Fruit fly (Drosophila melanogaster) whole organism, embryonic: ENCODE measurements around the gene CG1840.

Experiments
- ATbp ChIP-seq: fragments of 200-800 bp; sonication (Bioruptor generic); optimal IDR thresholded peaks from 2 replicates; lab custom pipeline; 2017; ENCODE audit warnings: missing biosample characterization, mild to moderate bottlenecking, missing genetic modification characterization, missing genetic modification reagents
- Atf3 ChIP-seq: fragments of 200-800 bp; sonication (Bioruptor generic); optimal IDR thresholded peaks from 3 replicates; lab custom pipeline; 2016; ENCODE audit warnings: missing biosample characterization, missing genetic modification characterization
- CG10321 ChIP-seq: fragments of 200-800 bp; sonication (Bioruptor generic); IDR thresholded peaks from 2 replicates; pipeline ENCODE4 v1.3.6; 2022; ENCODE audit warnings: missing biosample characterization, missing genetic modification characterization
- CG10366 ChIP-seq: fragments of 200-800 bp; sonication (Bioruptor generic); IDR thresholded peaks from 2 replicates; pipeline ENCODE4 v1.3.6; 2022; ENCODE audit warnings: missing biosample characterization, missing genetic modification characterization
- CG10431 ChIP-seq: fragments of 200-800 bp; sonication (Bioruptor generic); optimal IDR thresholded peaks from 3 replicates; lab custom pipeline; 2018; ENCODE audit warnings: missing biosample characterization, mild to moderate bottlenecking, missing genetic modification characterization
- CG10979 ChIP-seq: fragments of 200-800 bp; sonication (Bioruptor generic); optimal IDR thresholded peaks from 2 replicates; lab custom pipeline; 2018; ENCODE audit warnings: missing biosample characterization, mild to moderate bottlenecking, missing genetic modification characterization, moderate library complexity
- CG11504 ChIP-seq: fragments of 200-800 bp; sonication (Bioruptor generic); optimal IDR thresholded peaks from 3 replicates; lab custom pipeline; 2019; ENCODE audit warnings: missing biosample characterization, mild to moderate bottlenecking, missing genetic modification characterization, moderate library complexity
- CG11695 ChIP-seq: fragments of 200-800 bp; sonication (Bioruptor generic); IDR thresholded peaks from 3 replicates; pipeline ENCODE4 v1.3.6; 2022; ENCODE audit warnings: missing biosample characterization, missing genetic modification characterization
- CG14710 ChIP-seq: fragments of 200-800 bp; sonication (Bioruptor generic); optimal IDR thresholded peaks from 3 replicates; lab custom pipeline; 2019; ENCODE audit warnings: missing biosample characterization, mild to moderate bottlenecking, missing genetic modification characterization, moderate library complexity
- CG15073 ChIP-seq: fragments of 200-800 bp; sonication (Bioruptor generic); optimal IDR thresholded peaks from 2 replicates; lab custom pipeline; 2016; ENCODE audit warnings: missing biosample characterization, missing genetic modification characterization
- CG15479 ChIP-seq: fragments of 200-800 bp; sonication (Bioruptor generic); optimal IDR thresholded peaks from 3 replicates; lab custom pipeline; 2019; ENCODE audit warnings: missing biosample characterization, mild to moderate bottlenecking, missing genetic modification characterization, moderate library complexity
- CG16863 ChIP-seq: fragments of 200-800 bp; sonication (Bioruptor generic); optimal IDR thresholded peaks from 3 replicates; lab custom pipeline; 2016; ENCODE audit warnings: missing biosample characterization, missing genetic modification characterization
- CG17359 ChIP-seq: fragments of 200-800 bp; sonication (Bioruptor generic); optimal IDR thresholded peaks from 3 replicates; lab custom pipeline; 2018; ENCODE audit warnings: missing biosample characterization, mild to moderate bottlenecking, missing genetic modification characterization, moderate library complexity
- CG17361 ChIP-seq: fragments of 200-800 bp; sonication (Bioruptor generic); IDR thresholded peaks from 3 replicates; pipeline ENCODE4 v1.3.6; 2022; ENCODE audit warnings: missing biosample characterization, missing genetic modification characterization
- CG17829 ChIP-seq: fragments of 200-800 bp; optimal IDR thresholded peaks from 2 replicates; lab custom pipeline; 2019; ENCODE audit warnings: missing biosample characterization, mild to moderate bottlenecking, missing genetic modification characterization, moderate library complexity
- CG2116 ChIP-seq: fragments of 200-800 bp; sonication (Bioruptor generic); optimal IDR thresholded peaks from 3 replicates; lab custom pipeline; 2018; ENCODE audit warnings: missing biosample characterization, mild to moderate bottlenecking, missing genetic modification characterization
- CG2120 ChIP-seq: fragments of 200-800 bp; sonication (Bioruptor generic); optimal IDR thresholded peaks from 3 replicates; lab custom pipeline; 2016; ENCODE audit warnings: missing biosample characterization, missing genetic modification characterization
- CG4617 ChIP-seq: fragments of 200-800 bp; sonication (Bioruptor generic); optimal IDR thresholded peaks from 3 replicates; lab custom pipeline; 2016; ENCODE audit warnings: missing biosample characterization, missing genetic modification characterization, borderline replicate concordance
- CG4730 ChIP-seq: fragments of 200-800 bp; sonication (Bioruptor generic); IDR thresholded peaks from 2 replicates; pipeline ENCODE4 v1.3.6; 2022; ENCODE audit warnings: missing biosample characterization, missing genetic modification characterization
- CG7372 ChIP-seq: fragments of 200-800 bp; sonication (Bioruptor generic); IDR thresholded peaks from 2 replicates; pipeline ENCODE4 v1.3.6; 2022; ENCODE audit warnings: missing biosample characterization, missing genetic modification characterization
- CG7556 ChIP-seq: fragments of 200-800 bp; sonication (Bioruptor generic); optimal IDR thresholded peaks from 2 replicates; lab custom pipeline; 2017; ENCODE audit warnings: missing biosample characterization, mild to moderate bottlenecking, missing genetic modification characterization
- CG7745 ChIP-seq: fragments of 200-800 bp; sonication (Bioruptor generic); optimal IDR thresholded peaks from 2 replicates; lab custom pipeline; 2018; ENCODE audit warnings: missing biosample characterization, mild to moderate bottlenecking, missing genetic modification characterization, moderate library complexity
- CHES-1-like ChIP-seq: fragments of 200-800 bp; sonication (Bioruptor generic); optimal IDR thresholded peaks from 2 replicates; lab custom pipeline; 2016; ENCODE audit warnings: missing biosample characterization, missing genetic modification characterization
- CoRest ChIP-seq: fragments of 200-800 bp; sonication (Bioruptor generic); optimal IDR thresholded peaks from 3 replicates; lab custom pipeline; 2018; ENCODE audit warnings: missing biosample characterization, mild to moderate bottlenecking, missing genetic modification characterization, moderate library complexity
- D19B ChIP-seq: fragments of 200-800 bp; sonication (Bioruptor generic); optimal IDR thresholded peaks from 2 replicates; lab custom pipeline; 2017; ENCODE audit warnings: missing biosample characterization, mild to moderate bottlenecking, missing genetic modification characterization
- Dref ChIP-seq: fragments of 200-800 bp; sonication (Bioruptor generic); IDR thresholded peaks from 2 replicates; pipeline ENCODE4 v1.3.6; 2022; ENCODE audit warnings: missing biosample characterization, missing genetic modification characterization
- HHEX ChIP-seq: fragments of 200-800 bp; sonication (Bioruptor generic); optimal IDR thresholded peaks from 3 replicates; lab custom pipeline; 2017; ENCODE audit warnings: missing biosample characterization, mild to moderate bottlenecking, missing genetic modification characterization, missing genetic modification reagents
- Hr3 ChIP-seq: fragments of 200-800 bp; sonication (Bioruptor generic); optimal IDR thresholded peaks from 3 replicates; lab custom pipeline; 2016; ENCODE audit warnings: missing biosample characterization, missing genetic modification characterization
- Hr51 ChIP-seq, 2 experiments: fragments of 200-800 bp; sonication (Bioruptor generic); optimal IDR thresholded peaks; 2 replicates in 1 of 2; 3 replicates in 1 of 2; lab custom pipeline; 2016 to 2018; ENCODE audit warnings: missing biosample characterization in 2 of 2, missing genetic modification characterization in 2 of 2, mild to moderate bottlenecking in 1 of 2, moderate library complexity in 1 of 2
- NC2β ChIP-seq: fragments of 200-800 bp; sonication (Bioruptor generic); optimal IDR thresholded peaks from 2 replicates; lab custom pipeline; 2016; ENCODE audit warnings: missing biosample characterization, missing genetic modification characterization
- br ChIP-seq: fragments of >200 bp; optimal IDR thresholded peaks from 2 replicates; lab custom pipeline; 2017
- cad ChIP-seq: fragments of >200 bp; optimal IDR thresholded peaks from 2 replicates; lab custom pipeline; 2017; ENCODE audit warnings: missing biosample characterization, missing genetic modification characterization
- chinmo ChIP-seq: fragments of 200-800 bp; sonication (Bioruptor generic); IDR thresholded peaks from 4 replicates; pipeline ENCODE4 v1.3.6; 2022; ENCODE audit warnings: missing biosample characterization, missing genetic modification characterization; ENCODE audit not compliant: partially characterized antibody
- en ChIP-seq: fragments of 200-800 bp; sonication (Bioruptor generic); optimal IDR thresholded peaks from 2 replicates; lab custom pipeline; 2016; ENCODE audit warnings: missing biosample characterization, missing genetic modification characterization
- gem ChIP-seq: fragments of 200-800 bp; sonication (Bioruptor generic); optimal IDR thresholded peaks from 2 replicates; lab custom pipeline; 2019; ENCODE audit warnings: missing biosample characterization, mild to moderate bottlenecking, missing genetic modification characterization, moderate library complexity
- hkb ChIP-seq, 2 experiments: fragments of 200-800 bp in 1 of 2; fragments of >200 bp in 1 of 2; sonication (Bioruptor generic) in 1 of 2; IDR thresholded peaks in 1 of 2; optimal IDR thresholded peaks in 1 of 2; 2 replicates each; pipeline versions ENCODE4 v1.3.6 to Lab custom; 2017 to 2022; ENCODE audit warnings: missing biosample characterization in 1 of 2, missing genetic modification characterization in 1 of 2
- insv ChIP-seq, 2 experiments: fragments of 200-800 bp; sonication (Bioruptor generic); optimal IDR thresholded peaks; 3 replicates each; lab custom pipeline; 2016 to 2018; ENCODE audit warnings: missing biosample characterization in 2 of 2, missing genetic modification characterization in 2 of 2
- ken ChIP-seq: fragments of 200-800 bp; sonication (Bioruptor generic); IDR thresholded peaks from 3 replicates; pipeline ENCODE4 v1.3.6; 2022; ENCODE audit warnings: missing biosample characterization, missing genetic modification characterization
- luna ChIP-seq: fragments of 200-800 bp; sonication (Bioruptor generic); optimal IDR thresholded peaks from 2 replicates; lab custom pipeline; 2016; ENCODE audit warnings: missing biosample characterization, missing genetic modification characterization
- mirr ChIP-seq: fragments of 200-800 bp; sonication (Bioruptor generic); optimal IDR thresholded peaks from 3 replicates; lab custom pipeline; 2018; ENCODE audit warnings: missing biosample characterization, mild to moderate bottlenecking, missing genetic modification characterization
- nerfin-2 ChIP-seq: fragments of 200-800 bp; sonication (Bioruptor generic); IDR thresholded peaks from 2 replicates; pipeline ENCODE4 v1.3.6; 2022; ENCODE audit warnings: missing biosample characterization, missing genetic modification characterization; ENCODE audit not compliant: partially characterized antibody
- pho ChIP-seq: fragments of 200-800 bp; sonication (Bioruptor generic); optimal IDR thresholded peaks from 2 replicates; lab custom pipeline; 2016; ENCODE audit warnings: missing biosample characterization, missing genetic modification characterization
- psq ChIP-seq: fragments of 200-800 bp; sonication (Bioruptor generic); optimal IDR thresholded peaks from 2 replicates; lab custom pipeline; 2017; ENCODE audit warnings: missing biosample characterization, missing genetic modification characterization
- ro ChIP-seq: fragments of 200-800 bp; sonication (Bioruptor generic); IDR thresholded peaks from 2 replicates; pipeline ENCODE4 v1.3.6; 2022; ENCODE audit warnings: missing biosample characterization, missing genetic modification characterization
- sisA ChIP-seq: fragments of 200-800 bp; sonication (Bioruptor generic); IDR thresholded peaks from 2 replicates; pipeline ENCODE4 v1.3.6; 2022; ENCODE audit warnings: missing biosample characterization, missing genetic modification characterization
- slbo ChIP-seq: fragments of 200-800 bp; sonication (Bioruptor generic); IDR thresholded peaks from 2 replicates; pipeline ENCODE4 v1.3.6; 2022; ENCODE audit warnings: missing biosample characterization, missing genetic modification characterization
- sob ChIP-seq: fragments of 200-800 bp; sonication (Bioruptor generic); IDR thresholded peaks from 2 replicates; pipeline ENCODE4 v1.3.6; 2022; ENCODE audit warnings: missing biosample characterization, missing genetic modification characterization
- sqz ChIP-seq: fragments of 200-800 bp; sonication (Bioruptor generic); optimal IDR thresholded peaks from 3 replicates; lab custom pipeline; 2018; ENCODE audit warnings: missing biosample characterization, mild to moderate bottlenecking, missing genetic modification characterization
- yki ChIP-seq: fragments of >200 bp; optimal IDR thresholded peaks from 3 replicates; lab custom pipeline; 2018
- zfh2 ChIP-seq: fragments of 200-800 bp; sonication (Bioruptor generic); optimal IDR thresholded peaks from 2 replicates; lab custom pipeline; 2016; ENCODE audit warnings: missing biosample characterization, missing genetic modification characterization

Gene CG1840

dm6 chrX:11848507-11849264 is 39.5 kb upstream of the CG1840 start (continued):
- no peak for TF ChIP-seq NC2β
- TF ChIP-seq luna (GFP tag; lab: Kevin White, UChicago) = no peak
- TF ChIP-seq CG15479 (GFP tag; lab: Kevin White, UChicago) = no peak
- TF ChIP-seq CG17829 (tag; lab: Kevin White, UChicago) = peak; percentile 34
- TF ChIP-seq CG2116 (GFP tag; lab: Kevin White, UChicago) = no peak
- TF ChIP-seq CHES-1-like (GFP tag; lab: Kevin White, UChicago) = no peak
- no peak for TF ChIP-seq insv (GFP tag; optimal IDR thresholded peaks at IDR 0.05; lab: Kevin White, UChicago)
- no peak for TF ChIP-seq Dref (GFP tag; lab: Robert Waterston, UW)
- TF ChIP-seq CG10321 (GFP tag; lab: Robert Waterston, UW) = no peak
- no peak for TF ChIP-seq br (lab: Kevin White, UChicago)
- TF ChIP-seq sqz = peak; percentile 44
- no peak for TF ChIP-seq CG7372
- TF ChIP-seq CG2120 (GFP tag; lab: Kevin White, UChicago) = peak; percentile 31
- peak; percentile 61 for TF ChIP-seq CG10366 (GFP tag; lab: Robert Waterston, UW)
- no peak for TF ChIP-seq CG7745 (tag; lab: Kevin White, UChicago)
- no peak for TF ChIP-seq pho (GFP tag; lab: Kevin White, UChicago)
- peak; percentile 30 for TF ChIP-seq HHEX (GFP tag; lab: Kevin White, UChicago)
- TF ChIP-seq CG17361 (GFP tag; lab: Robert Waterston, UW) = peak; percentile 54; the same call in 2 of the 3 replicates
- TF ChIP-seq CoRest (tag; lab: Kevin White, UChicago) = peak; percentile 60
- TF ChIP-seq psq = no peak
- no peak for TF ChIP-seq CG15073
- TF ChIP-seq sisA (GFP tag; lab: Robert Waterston, UW) = 0 out of 2 replicates have a peak, but pooled peaks have one; percentile 40
- 0 out of 3 replicates have a peak, but pooled peaks have one; percentile 10 for TF ChIP-seq ken
- TF ChIP-seq chinmo = no peak
- TF ChIP-seq CG10431 (GFP tag; lab: Kevin White, UChicago) = no peak
- TF ChIP-seq CG11504 (tag; lab: Kevin White, UChicago) = peak; percentile 76
- TF ChIP-seq nerfin-2 (GFP tag; lab: Robert Waterston, UW) = no peak
- TF ChIP-seq CG14710 (tag; lab: Kevin White, UChicago) = no peak
- no peak for TF ChIP-seq ro (GFP tag; lab: Robert Waterston, UW)
- TF ChIP-seq Atf3 (GFP tag; lab: Kevin White, UChicago) = no peak
- peak; percentile 71 for TF ChIP-seq CG17359
- peak; percentile 21 for TF ChIP-seq CG10979 (tag; lab: Kevin White, UChicago)
- TF ChIP-seq CG11695 (GFP tag; lab: Robert Waterston, UW) = 0 out of 3 replicates have a peak, but pooled peaks have one; percentile 19
- no peak for TF ChIP-seq hkb (optimal IDR thresholded peaks at IDR 0.05; lab: Kevin White, UChicago)
- TF ChIP-seq hkb (GFP tag; IDR thresholded peaks at IDR 0.05; lab: Robert Waterston, UW) = peak; percentile 70
- no peak for TF ChIP-seq CG16863 (GFP tag; lab: Kevin White, UChicago)
- TF ChIP-seq sob (GFP tag; lab: Robert Waterston, UW) = peak; percentile 41; the same call in 1 of the 2 replicates
- TF ChIP-seq CG7556 = peak; percentile 30
- TF ChIP-seq mirr (GFP tag; lab: Kevin White, UChicago) = peak; percentile 59
- no peak for TF ChIP-seq CG4730
- no peak for TF ChIP-seq yki (lab: Kevin White, UChicago)
- peak in 1 of 2 experiments; percentile 78 for TF ChIP-seq Hr51 (GFP tag; optimal IDR thresholded peaks at IDR 0.05; lab: Kevin White, UChicago)
- no peak for TF ChIP-seq en (GFP tag; lab: Kevin White, UChicago)
- peak; percentile 71 for TF ChIP-seq gem (tag; lab: Kevin White, UChicago)
- peak; percentile 6 for TF ChIP-seq Hr3 (GFP tag; lab: Kevin White, UChicago)
- TF ChIP-seq ATbp (GFP tag; lab: Kevin White, UChicago) = peak; percentile 45
- TF ChIP-seq CG4617 = no peak
- no peak for TF ChIP-seq D19B
- no peak for TF ChIP-seq zfh2 (GFP tag; lab: Kevin White, UChicago)
- peak; percentile 57 for TF ChIP-seq slbo (GFP tag; lab: Robert Waterston, UW)
- no peak for TF ChIP-seq cad (GFP tag; lab: Kevin White, UChicago)
